Worm (Caenorhabditis elegans): ENCODE data around the gene F35E8.13.

Gene F35E8.13

DNA sequence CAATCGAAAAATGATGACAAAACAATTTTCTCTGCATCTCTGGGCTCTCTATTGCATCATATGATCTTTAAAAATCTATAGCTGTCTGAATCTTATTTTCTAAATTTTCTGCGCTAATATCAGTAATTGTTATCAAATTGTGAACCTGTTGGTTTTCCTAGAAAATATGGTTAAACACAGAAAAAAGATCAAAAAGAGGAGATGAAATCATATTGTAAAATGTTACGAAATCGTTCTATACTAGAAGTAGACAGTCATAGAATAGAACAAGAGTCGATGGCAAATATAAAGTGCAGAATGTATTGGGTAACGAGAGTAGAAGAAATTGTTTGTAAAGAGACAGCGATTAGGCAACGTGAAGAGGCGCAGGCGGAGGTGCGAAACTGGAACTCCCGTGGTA, 42.4 kb upstream of the F35E8.13 start (continued):
- TF ChIP-seq lin-1 (GFP tag; IDR thresholded peaks at IDR 0.05) = 0 out of 2 replicates have a peak, but pooled peaks have one; percentile 12
- no peak for TF ChIP-seq R02D3.7 (tag; optimal IDR thresholded peaks at IDR 0.05)
- TF ChIP-seq ZK546.5 (tag; optimal IDR thresholded peaks at IDR 0.05) = no peak
- TF ChIP-seq zag-1 (tag; optimal IDR thresholded peaks at IDR 0.05) = no peak
- TF ChIP-seq vab-7 (GFP tag; IDR thresholded peaks at IDR 0.05) = no peak
- TF ChIP-seq lsy-2 (tag; optimal IDR thresholded peaks at IDR 0.05) = peak; percentile 51 to 60
- TF ChIP-seq ceh-32 (tag; optimal IDR thresholded peaks at IDR 0.05; ENCODE audit: poor library complexity) = no peak
- TF ChIP-seq nhr-77 (tag; optimal IDR thresholded peaks at IDR 0.05) = peak; percentile 75
- no peak for TF ChIP-seq daf-16 (GFP tag; optimal IDR thresholded peaks at IDR 0.05)
- TF ChIP-seq daf-16 (tag; optimal IDR thresholded peaks at IDR 0.05) = peak; percentile 61
- TF ChIP-seq pqm-1 (tag; optimal IDR thresholded peaks at IDR 0.05) = peak; percentile 17
- TF ChIP-seq skn-1 (tag; optimal IDR thresholded peaks at IDR 0.05) = no peak
- peak; percentile 87 for TF ChIP-seq dmd-6 (GFP tag; IDR thresholded peaks at IDR 0.05)
- no peak for TF ChIP-seq fos-1 (tag; optimal IDR thresholded peaks at IDR 0.05)
- TF ChIP-seq ctbp-1 (GFP tag; IDR thresholded peaks at IDR 0.05) = no peak
- no peak for TF ChIP-seq F49E8.2 (tag; optimal IDR thresholded peaks at IDR 0.05; ENCODE audit: borderline replicate concordance)
- peak in 1 of 2 experiments; percentile 37 for TF ChIP-seq hif-1 (tag; optimal IDR thresholded peaks at IDR 0.05)
- no peak for TF ChIP-seq sdz-12 (GFP tag; optimal IDR thresholded peaks at IDR 0.05)
- TF ChIP-seq lin-15B (tag; optimal IDR thresholded peaks at IDR 0.05) = no peak
- TF ChIP-seq lim-7 (GFP tag; IDR thresholded peaks at IDR 0.05) = no peak
- TF ChIP-seq ztf-11 (tag; optimal IDR thresholded peaks at IDR 0.05) = no peak
- no peak for TF ChIP-seq spr-3 (GFP tag; optimal IDR thresholded peaks at IDR 0.05)

DNA sequence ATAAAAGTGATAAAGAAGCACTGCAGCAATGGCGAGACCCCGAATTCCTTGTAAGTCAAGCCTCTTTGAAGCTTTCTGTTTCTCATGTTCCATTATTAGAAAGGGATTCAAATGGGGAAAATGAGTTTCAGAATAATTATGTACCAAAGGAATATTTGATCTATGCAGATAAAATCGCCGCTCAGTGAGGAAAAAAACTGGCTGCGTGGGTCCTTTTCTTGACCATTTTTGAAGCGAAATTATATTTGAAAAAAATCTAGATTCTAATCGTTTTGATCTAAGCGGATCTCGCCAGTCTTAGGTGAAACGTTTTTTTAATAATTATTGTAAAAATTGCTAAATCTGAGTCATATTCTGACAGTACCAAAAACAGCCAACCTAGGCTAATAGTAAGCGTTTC, 38.4 kb upstream of the F35E8.13 start, which contains the start of gene oac-42:
TSS of gene oac-42 (minus strand) at position 101 of the 400 bp plus-strand sequence.
- TF ChIP-seq ztf-7 (tag; optimal IDR thresholded peaks at IDR 0.05) (no peak), unc-62 (GFP tag; optimal IDR thresholded peaks at IDR 0.05 in 1 of 2) (peak in 1 of 2 experiments; percentile 57), unc-62 (tag; optimal IDR thresholded peaks at IDR 0.05) (no peak)

DNA sequence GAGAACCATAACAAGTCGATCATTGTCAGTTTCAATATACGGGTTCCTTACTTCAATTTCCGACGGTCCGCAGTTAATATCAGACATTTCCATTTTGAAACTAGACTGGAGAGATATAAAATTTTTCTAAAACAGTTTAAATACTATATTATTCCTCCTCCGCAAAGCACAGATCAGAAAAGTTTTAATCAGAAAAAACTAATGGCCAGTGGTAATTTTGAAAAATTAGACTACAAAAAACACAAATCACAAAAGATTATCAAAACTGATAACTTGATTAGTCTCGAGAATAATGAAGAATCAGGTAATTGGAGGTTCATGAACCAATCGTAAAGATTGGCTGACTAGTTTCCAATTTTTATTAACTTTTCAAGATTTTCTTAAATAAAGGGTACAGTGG, 37.1 kb upstream of the F35E8.13 start, which contains the start of gene T06C12.9:
TSS of gene T06C12.9 (minus strand) at position 101 of the 400 bp plus-strand sequence.
- TF ChIP-seq hmg-1.1 (GFP tag; IDR thresholded peaks at IDR 0.05) (no peak), nhr-28 (tag; optimal IDR thresholded peaks at IDR 0.05) (peak; percentile 3), daf-16 (GFP tag; optimal IDR thresholded peaks at IDR 0.05) (no peak), daf-16 (tag; optimal IDR thresholded peaks at IDR 0.05) (no peak)

DNA sequence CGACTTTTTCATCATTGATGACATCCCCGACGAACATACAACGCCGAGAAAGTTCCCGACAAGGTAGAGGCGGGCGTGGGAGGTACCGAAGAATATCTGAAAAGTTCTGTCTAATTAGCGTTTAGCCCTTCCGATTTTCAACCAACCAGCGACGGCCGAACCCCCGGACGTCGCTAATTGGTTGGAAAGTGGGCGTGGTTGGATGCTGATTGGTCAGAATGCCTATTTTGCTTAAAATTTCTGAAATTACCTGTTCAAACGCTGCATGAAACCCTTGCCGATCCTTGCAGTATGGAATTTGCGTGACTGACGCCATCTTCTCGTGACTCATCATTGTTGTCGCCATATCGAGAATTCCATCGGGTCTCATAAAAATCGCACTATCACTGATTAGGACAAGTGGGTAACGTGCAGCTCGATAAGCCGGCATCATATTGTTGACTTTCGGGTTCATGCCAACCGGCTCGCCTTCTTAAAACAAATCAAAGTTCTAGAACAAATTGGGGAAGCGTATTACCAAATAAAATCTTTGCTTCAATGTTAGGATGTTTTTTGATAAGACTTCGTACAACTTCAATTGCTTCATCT, 35.3 kb upstream of the F35E8.13 start:
- TF ChIP-seq mxl-3 (GFP tag; optimal IDR thresholded peaks at IDR 0.05) (peak; percentile 48), lir-3 (tag; optimal IDR thresholded peaks at IDR 0.05) (no peak), nhr-25 (tag; optimal IDR thresholded peaks at IDR 0.05; ENCODE audit: borderline replicate concordance, insufficient read depth) (no peak), pqm-1 (tag; optimal IDR thresholded peaks at IDR 0.05) (peak; percentile 84), lin-13 (GFP tag; optimal IDR thresholded peaks at IDR 0.05) (no peak), nhr-77 (tag; optimal IDR thresholded peaks at IDR 0.05) (peak; percentile 32), tag-97 (GFP tag; IDR thresholded peaks at IDR 0.05) (no peak), F37D6.2 (tag; optimal IDR thresholded peaks at IDR 0.05) (no peak), mdl-1 (tag; optimal IDR thresholded peaks at IDR 0.05) (peak in 1 of 2 experiments; percentile 29), madf-9 (GFP tag; conservative IDR thresholded peaks at IDR 0.05) (no peak), hlh-11 (tag; optimal IDR thresholded peaks at IDR 0.05) (peak; percentile 79), spr-1 (tag; optimal IDR thresholded peaks at IDR 0.05) (no peak), ceh-62 (tag; optimal IDR thresholded peaks at IDR 0.05) (no peak), php-3 (GFP tag; IDR thresholded peaks at IDR 0.05) (peak; percentile 60; the same call in 1 of the 2 replicates), hlh-30 (tag; optimal IDR thresholded peaks at IDR 0.05; ENCODE audit: insufficient read depth) (peak; percentile 49), daf-12 (tag; optimal IDR thresholded peaks at IDR 0.05) (no peak), daf-16 (GFP tag; optimal IDR thresholded peaks at IDR 0.05) (no peak), daf-16 (tag; optimal IDR thresholded peaks at IDR 0.05) (peak; percentile 87), zfp-2 (tag; optimal IDR thresholded peaks at IDR 0.05) (no peak), zfp-3 (GFP tag; conservative IDR thresholded peaks at IDR 0.05) (no peak), hif-1 (tag; optimal IDR thresholded peaks at IDR 0.05) (no peak), dmd-6 (GFP tag; IDR thresholded peaks at IDR 0.05) (peak; percentile 86), egl-43 (GFP tag; IDR thresholded peaks at IDR 0.05) (no peak), snpc-4 (tag; optimal IDR thresholded peaks at IDR 0.05) (no peak), Y75B8A.6 (GFP tag; IDR thresholded peaks at IDR 0.05) (no peak)

Data from whole organism, L4 larva.